Worm (Caenorhabditis elegans) whole organism, young adult: Measurements from ENCODE around the gene ptp-4A2.

Source experiments
- D2030.7 ChIP-seq: fragments of 200-800 bp; sonication (Bioruptor generic); IDR thresholded peaks from 2 replicates; pipeline ENCODE4 v1.3.6; 2022; ENCODE audit warnings: missing genetic modification reagents, missing genetic modification characterization, missing compliant biosample characterization
- F37B4.10 ChIP-seq: fragments of 200-800 bp; sonication (Bioruptor generic); IDR thresholded peaks from 2 replicates; pipeline ENCODE4 v1.3.6; 2022; ENCODE audit warnings: missing genetic modification characterization, missing compliant biosample characterization
- F39B2.1 ChIP-seq: fragments of 200-800 bp; sonication (Bioruptor generic); IDR thresholded peaks from 2 replicates; pipeline ENCODE4 v1.3.6; 2022; ENCODE audit warnings: missing genetic modification reagents, missing genetic modification characterization, missing compliant biosample characterization
- F55B11.4 ChIP-seq: sonication (generic microtip); optimal IDR thresholded peaks from 2 replicates; lab custom pipeline; 2016; ENCODE audit warnings: missing compliant biosample characterization, missing genetic modification characterization, borderline replicate concordance; ENCODE audit not compliant: insufficient read depth
- F57A8.1 ChIP-seq: fragments of 200-800 bp; sonication (Bioruptor generic); optimal IDR thresholded peaks from 2 replicates; lab custom pipeline; 2018; ENCODE audit warnings: mild to moderate bottlenecking, missing genetic modification characterization, moderate library complexity, missing compliant biosample characterization
- Y53F4B.3 ChIP-seq: fragments of 200-800 bp; sonication (Bioruptor generic); IDR thresholded peaks from 2 replicates; pipeline ENCODE4 v1.3.6; 2022; ENCODE audit warnings: missing genetic modification reagents, missing genetic modification characterization, missing compliant biosample characterization
- Y56A3A.18 ChIP-seq: fragments of 200-800 bp; sonication (Bioruptor generic); IDR thresholded peaks from 2 replicates; pipeline ENCODE4 v1.3.6; 2022; ENCODE audit warnings: missing genetic modification reagents, missing genetic modification characterization, missing compliant biosample characterization
- Y95B8A.8 ChIP-seq: fragments of 200-800 bp; sonication (Bioruptor generic); IDR thresholded peaks from 2 replicates; pipeline ENCODE4 v1.3.6; 2022; ENCODE audit warnings: missing genetic modification reagents, missing genetic modification characterization, missing compliant biosample characterization
- ZK185.1 ChIP-seq: sonication (generic microtip); optimal IDR thresholded peaks from 2 replicates; lab custom pipeline; 2016; ENCODE audit warnings: mild to moderate bottlenecking, missing genetic modification characterization, missing compliant biosample characterization; ENCODE audit not compliant: poor library complexity, severe bottlenecking
- akir-1 ChIP-seq: fragments of 200-800 bp; sonication (Bioruptor generic); optimal IDR thresholded peaks from 2 replicates; lab custom pipeline; 2018; ENCODE audit warnings: mild to moderate bottlenecking, missing genetic modification characterization, moderate library complexity, missing compliant biosample characterization
- ama-1 ChIP-seq, 3 experiments: fragments of 150-350 bp in 1 of 3; sonication (generic microtip) in 2 of 3; optimal IDR thresholded peaks; 2 replicates each; lab custom pipeline; 2014 to 2018; ENCODE audit warnings: missing biosample characterization in 2 of 3, missing genetic modification characterization in 2 of 3, missing genetic modification reagents in 2 of 3
- athp-1 ChIP-seq: sonication (generic microtip); optimal IDR thresholded peaks from 2 replicates; lab custom pipeline; 2017; ENCODE audit warnings: mild to moderate bottlenecking, missing genetic modification characterization, missing compliant biosample characterization
- attf-5 ChIP-seq: fragments of 200-800 bp; sonication (Bioruptor generic); optimal IDR thresholded peaks from 2 replicates; lab custom pipeline; 2018; ENCODE audit warnings: mild to moderate bottlenecking, missing genetic modification characterization, missing compliant biosample characterization
- bed-1 ChIP-seq: fragments of 200-800 bp; sonication (Bioruptor generic); IDR thresholded peaks from 2 replicates; pipeline ENCODE4 v1.3.6; 2022; ENCODE audit warnings: missing genetic modification reagents, missing genetic modification characterization, missing compliant biosample characterization
- cebp-1 ChIP-seq, 2 experiments: fragments of 200-800 bp in 1 of 2; sonication (Bioruptor generic) in 1 of 2; sonication (generic microtip) in 1 of 2; IDR thresholded peaks in 1 of 2; optimal IDR thresholded peaks in 1 of 2; 2 replicates each; pipeline versions ENCODE4 v1.3.6 to Lab custom; 2017 to 2022; ENCODE audit warnings: missing compliant biosample characterization in 2 of 2, missing genetic modification characterization in 2 of 2, mild to moderate bottlenecking in 1 of 2, missing genetic modification reagents in 1 of 2, moderate library complexity in 1 of 2
- ceh-27 ChIP-seq: fragments of 200-800 bp; sonication (Bioruptor generic); optimal IDR thresholded peaks from 2 replicates; lab custom pipeline; 2018; ENCODE audit warnings: mild to moderate bottlenecking, missing genetic modification characterization, moderate library complexity, missing compliant biosample characterization
- ceh-40 ChIP-seq: fragments of 200-800 bp; sonication (Bioruptor generic); IDR thresholded peaks from 2 replicates; pipeline ENCODE4 v1.3.6; 2022; ENCODE audit warnings: missing genetic modification characterization, missing compliant biosample characterization
- ceh-58 ChIP-seq: fragments of 200-800 bp; sonication (Bioruptor generic); IDR thresholded peaks from 2 replicates; pipeline ENCODE4 v1.3.6; 2022; ENCODE audit warnings: missing genetic modification characterization, missing compliant biosample characterization
- ceh-79 ChIP-seq: sonication (generic microtip); optimal IDR thresholded peaks from 2 replicates; lab custom pipeline; 2017; ENCODE audit warnings: mild to moderate bottlenecking, missing genetic modification characterization, missing compliant biosample characterization
- ceh-91 ChIP-seq: fragments of 200-800 bp; sonication (Bioruptor generic); IDR thresholded peaks from 2 replicates; pipeline ENCODE4 v1.3.6; 2022; ENCODE audit warnings: missing genetic modification reagents, missing genetic modification characterization, missing compliant biosample characterization
- die-1 ChIP-seq: sonication (generic microtip); optimal IDR thresholded peaks from 2 replicates; lab custom pipeline; 2016; ENCODE audit warnings: missing genotype, mild to moderate bottlenecking, missing genetic modification characterization, missing compliant biosample characterization
- dox-1 ChIP-seq: fragments of 200-800 bp; sonication (Bioruptor generic); IDR thresholded peaks from 2 replicates; pipeline ENCODE4 v1.3.6; 2022; ENCODE audit warnings: missing genetic modification reagents, missing genetic modification characterization, missing compliant biosample characterization
- efl-1 ChIP-seq: fragments of 150-350 bp; optimal IDR thresholded peaks from 2 replicates; lab custom pipeline; 2014; ENCODE audit warnings: missing biosample characterization, missing genetic modification reagents, missing genetic modification characterization
- egl-18 ChIP-seq: fragments of 200-800 bp; sonication (Bioruptor generic); IDR thresholded peaks from 2 replicates; pipeline ENCODE4 v1.3.6; 2022; ENCODE audit warnings: missing genetic modification reagents, missing genetic modification characterization, missing compliant biosample characterization
- egl-44 ChIP-seq: fragments of 200-800 bp; sonication (Bioruptor generic); IDR thresholded peaks from 2 replicates; pipeline ENCODE4 v1.3.6; 2022; ENCODE audit warnings: missing genetic modification reagents, missing genetic modification characterization, missing compliant biosample characterization
- ekl-4 ChIP-seq: fragments of 200-800 bp; sonication (Bioruptor generic); IDR thresholded peaks from 2 replicates; pipeline ENCODE4 v1.3.6; 2022; ENCODE audit warnings: missing genetic modification reagents, missing genetic modification characterization, missing compliant biosample characterization
- fkh-3 ChIP-seq: sonication (generic microtip); optimal IDR thresholded peaks from 2 replicates; lab custom pipeline; 2016; ENCODE audit warnings: mild to moderate bottlenecking, missing genetic modification characterization, missing compliant biosample characterization
- hmg-20 ChIP-seq: fragments of 200-800 bp; sonication (Bioruptor generic); IDR thresholded peaks from 2 replicates; pipeline ENCODE4 v1.3.6; 2022; ENCODE audit warnings: missing genetic modification reagents, missing genetic modification characterization, missing compliant biosample characterization
- lag-1 ChIP-seq: fragments of 200-800 bp; sonication (Bioruptor generic); IDR thresholded peaks from 2 replicates; pipeline ENCODE4 v1.3.6; 2022; ENCODE audit warnings: missing genetic modification reagents, missing genetic modification characterization, missing compliant biosample characterization
- let-526 ChIP-seq: fragments of 200-800 bp; sonication (Bioruptor generic); IDR thresholded peaks from 2 replicates; pipeline ENCODE4 v1.3.6; 2022; ENCODE audit warnings: missing genetic modification reagents, missing genetic modification characterization, missing compliant biosample characterization
- lsl-1 ChIP-seq: fragments of 200-800 bp; sonication (Bioruptor generic); optimal IDR thresholded peaks from 2 replicates; lab custom pipeline; 2018; ENCODE audit warnings: mild to moderate bottlenecking, missing genetic modification characterization, moderate library complexity, missing compliant biosample characterization
- lsy-27 ChIP-seq: sonication (generic microtip); optimal IDR thresholded peaks from 2 replicates; lab custom pipeline; 2017; ENCODE audit warnings: missing genetic modification characterization, mild to moderate bottlenecking, missing compliant biosample characterization, antibody characterized with exemption, missing genotype, borderline replicate concordance; ENCODE audit not compliant: insufficient read depth
- mcd-1 ChIP-seq: fragments of 200-800 bp; sonication (Bioruptor generic); IDR thresholded peaks from 2 replicates; pipeline ENCODE4 v1.3.6; 2022; ENCODE audit warnings: missing genetic modification reagents, missing genetic modification characterization, missing compliant biosample characterization
- mes-4 ChIP-seq: sonication (generic microtip); optimal IDR thresholded peaks from 2 replicates; lab custom pipeline; 2016; ENCODE audit warnings: missing genotype, missing genetic modification characterization, missing compliant biosample characterization
- mxl-1 ChIP-seq: sonication (generic microtip); optimal IDR thresholded peaks from 2 replicates; lab custom pipeline; 2016; ENCODE audit warnings: missing genetic modification characterization, missing compliant biosample characterization
- nfya-1 ChIP-seq: sonication (generic microtip); optimal IDR thresholded peaks from 2 replicates; lab custom pipeline; 2017; ENCODE audit warnings: antibody characterized with exemption, missing compliant biosample characterization, missing genetic modification characterization, borderline replicate concordance; ENCODE audit not compliant: insufficient read depth
- nfyb-1 ChIP-seq: fragments of 200-800 bp; sonication (Bioruptor generic); IDR thresholded peaks from 2 replicates; pipeline ENCODE4 v1.3.6; 2022; ENCODE audit warnings: missing genetic modification reagents, missing genetic modification characterization, missing compliant biosample characterization
- nhr-120 ChIP-seq: fragments of 200-800 bp; sonication (Bioruptor generic); IDR thresholded peaks from 2 replicates; pipeline ENCODE4 v1.3.6; 2022; ENCODE audit warnings: missing genetic modification characterization, missing compliant biosample characterization
- nhr-80 ChIP-seq: sonication (generic microtip); optimal IDR thresholded peaks from 2 replicates; lab custom pipeline; 2016; ENCODE audit warnings: missing genetic modification characterization, missing compliant biosample characterization
- pbrm-1 ChIP-seq: fragments of 200-800 bp; sonication (Bioruptor generic); IDR thresholded peaks from 2 replicates; pipeline ENCODE4 v1.3.6; 2022; ENCODE audit warnings: missing genetic modification reagents, missing genetic modification characterization, missing compliant biosample characterization
- repo-1 ChIP-seq: sonication (generic microtip); optimal IDR thresholded peaks from 2 replicates; lab custom pipeline; 2017; ENCODE audit warnings: mild to moderate bottlenecking, missing genetic modification characterization, missing compliant biosample characterization
- rpc-1 ChIP-seq, 2 experiments: fragments of 150-350 bp in 1 of 2; sonication (generic microtip) in 1 of 2; optimal IDR thresholded peaks; 2 replicates each; lab custom pipeline; 2014 to 2018; ENCODE audit warnings: missing biosample characterization in 1 of 2, missing genetic modification characterization in 1 of 2, missing genetic modification reagents in 1 of 2, missing genotype in 1 of 2
- tbp1 ChIP-seq: fragments of 200-800 bp; sonication (Bioruptor generic); optimal IDR thresholded peaks from 2 replicates; lab custom pipeline; 2018; ENCODE audit warnings: mild to moderate bottlenecking, missing genetic modification characterization, missing compliant biosample characterization
- zim-3 ChIP-seq: sonication (generic microtip); optimal IDR thresholded peaks from 2 replicates; lab custom pipeline; 2017; ENCODE audit warnings: mild to moderate bottlenecking, missing genetic modification characterization, moderate library complexity, missing compliant biosample characterization
- ztf-3 ChIP-seq: fragments of 200-800 bp; sonication (Bioruptor generic); optimal IDR thresholded peaks from 2 replicates; lab custom pipeline; 2018; ENCODE audit warnings: mild to moderate bottlenecking, missing genetic modification characterization, missing compliant biosample characterization
- ztf-6 ChIP-seq: fragments of 200-800 bp; sonication (Bioruptor generic); IDR thresholded peaks from 2 replicates; pipeline ENCODE4 v1.3.6; 2022; ENCODE audit warnings: missing genetic modification reagents, missing genetic modification characterization, missing compliant biosample characterization

Gene ptp-4A2

ce11 chrX:3969980-3970403 is 26.9 kb upstream of the ptp-4A2 start (continued):
- TF ChIP-seq bed-1 (GFP tag; lab: Robert Waterston, UW) = no peak
- TF ChIP-seq nfya-1 (tag; lab: Kevin White, UChicago) = no peak
- TF ChIP-seq ama-1 (optimal IDR thresholded peaks at IDR 0.05; lab: Kevin White, UChicago) = no peak
- TF ChIP-seq ama-1 (GFP tag; optimal IDR thresholded peaks at IDR 0.05; lab: Kevin White, UChicago) = peak in 1 of 2 experiments; percentile 43
- TF ChIP-seq pbrm-1 = peak; percentile 95
- peak; percentile 89 for TF ChIP-seq ceh-27 (GFP tag; lab: Kevin White, UChicago)
- TF ChIP-seq attf-5 (GFP tag; lab: Kevin White, UChicago) = peak; percentile 70
- peak; percentile 77 for TF ChIP-seq ceh-79
- peak; percentile 70 for TF ChIP-seq athp-1 (tag; lab: Kevin White, UChicago)
- no peak for TF ChIP-seq F55B11.4 (tag; lab: Kevin White, UChicago)
- peak; percentile 85; the same call in 1 of the 2 replicates for TF ChIP-seq Y53F4B.3 (GFP tag; lab: Robert Waterston, UW)
- peak; percentile 87 for TF ChIP-seq ekl-4 (GFP tag; lab: Robert Waterston, UW)
- TF ChIP-seq D2030.7 (GFP tag; lab: Robert Waterston, UW) = peak; percentile 98
- TF ChIP-seq lsl-1 (GFP tag; lab: Kevin White, UChicago) = peak; percentile 36
- peak; percentile 82; the same call in 1 of the 2 replicates for TF ChIP-seq ceh-40
- TF ChIP-seq egl-44 = peak; percentile 72; the same call in 1 of the 2 replicates
- TF ChIP-seq ceh-91 (GFP tag; lab: Robert Waterston, UW) = peak; percentile 55
- TF ChIP-seq mes-4 (tag; lab: Kevin White, UChicago) = peak; percentile 19
- TF ChIP-seq nfyb-1 (GFP tag; lab: Robert Waterston, UW) = peak; percentile 89
- peak; percentile 91 for TF ChIP-seq die-1
- no peak for TF ChIP-seq F37B4.10 (GFP tag; lab: Robert Waterston, UW)
- TF ChIP-seq lag-1 (GFP tag; lab: Robert Waterston, UW) = no peak
- no peak for TF ChIP-seq repo-1 (tag; lab: Kevin White, UChicago)
- TF ChIP-seq mcd-1 (GFP tag; lab: Robert Waterston, UW) = peak; percentile 66
- TF ChIP-seq zim-3 (tag; lab: Kevin White, UChicago) = peak; percentile 47
- TF ChIP-seq ZK185.1 (tag; lab: Kevin White, UChicago) = peak; percentile 83
- TF ChIP-seq rpc-1 (optimal IDR thresholded peaks at IDR 0.05; lab: Kevin White, UChicago) = peak; percentile 79
- TF ChIP-seq rpc-1 (tag; optimal IDR thresholded peaks at IDR 0.05; lab: Kevin White, UChicago) = peak; percentile 79
- TF ChIP-seq nhr-80 (tag; lab: Kevin White, UChicago) = peak; percentile 47
- TF ChIP-seq let-526 (GFP tag; lab: Robert Waterston, UW) = 0 out of 2 replicates have a peak, but pooled peaks have one; percentile 14
- no peak for TF ChIP-seq F39B2.1 (GFP tag; lab: Robert Waterston, UW)
- 0 out of 2 replicates have a peak, but pooled peaks have one; percentile 70 for TF ChIP-seq egl-18
- peak; percentile 88 for TF ChIP-seq Y56A3A.18 (GFP tag; lab: Robert Waterston, UW)
- TF ChIP-seq Y95B8A.8 (GFP tag; lab: Robert Waterston, UW) = peak; percentile 76; the same call in 1 of the 2 replicates
- TF ChIP-seq dox-1 (GFP tag; lab: Robert Waterston, UW) = peak; percentile 94
- peak; percentile 68; the same call in 1 of the 2 replicates for TF ChIP-seq nhr-120 (GFP tag; lab: Robert Waterston, UW)
- peak; percentile 93 for TF ChIP-seq tbp1 (GFP tag; lab: Kevin White, UChicago)
- peak; percentile 66 for TF ChIP-seq cebp-1 (GFP tag; IDR thresholded peaks at IDR 0.05; lab: Robert Waterston, UW)
- TF ChIP-seq cebp-1 (tag; optimal IDR thresholded peaks at IDR 0.05; lab: Kevin White, UChicago) = no peak
- TF ChIP-seq akir-1 (GFP tag; lab: Kevin White, UChicago) = no peak
- TF ChIP-seq fkh-3 (tag; lab: Kevin White, UChicago) = no peak
- TF ChIP-seq efl-1 (GFP tag; lab: Kevin White, UChicago) = no peak
- TF ChIP-seq mxl-1 = peak; percentile 56
- peak; percentile 38 for TF ChIP-seq lsy-27 (tag; lab: Kevin White, UChicago)
- TF ChIP-seq F57A8.1 = peak; percentile 67
- TF ChIP-seq ztf-6 (GFP tag; lab: Robert Waterston, UW) = peak; percentile 62; the same call in 1 of the 2 replicates
- 0 out of 2 replicates have a peak, but pooled peaks have one; percentile 61 for TF ChIP-seq ceh-58 (GFP tag; lab: Robert Waterston, UW)
- TF ChIP-seq hmg-20 = 0 out of 2 replicates have a peak, but pooled peaks have one; percentile 5
- TF ChIP-seq ztf-3 (GFP tag; lab: Kevin White, UChicago) = no peak
